Fruit fly (Drosophila melanogaster): ENCODE results near the gene CAH5.
A peak's percentile ranks its signal among the peaks of the same experiment; 100 is the strongest.

The CAH5 gene

dm6 chr3R:31252093-31252962, 10.1 kb upstream of the CAH5 start, which contains the start of the genes qless and mRpL32 (continued):
- peak; percentile 74 for TF ChIP-seq CG18262 (tag; optimal IDR thresholded peaks at IDR 0.05)
- TF ChIP-seq CG13123 (GFP tag; optimal IDR thresholded peaks at IDR 0.05): no peak
- TF ChIP-seq odd (GFP tag; optimal IDR thresholded peaks at IDR 0.05): peak; percentile 26
- peak; percentile 15 for TF ChIP-seq BtbVII (GFP tag; optimal IDR thresholded peaks at IDR 0.05)
- peak; percentile 27 for TF ChIP-seq CG17385 (GFP tag; optimal IDR thresholded peaks at IDR 0.05)
- TF ChIP-seq Ptx1 (GFP tag; IDR thresholded peaks at IDR 0.05): peak; percentile 86
- TF ChIP-seq CG2678 (tag; optimal IDR thresholded peaks at IDR 0.05): no peak
- peak; percentile 37 for TF ChIP-seq Hsf (GFP tag; optimal IDR thresholded peaks at IDR 0.05)
- no peak for TF ChIP-seq Dfd (GFP tag; optimal IDR thresholded peaks at IDR 0.05)
- TF ChIP-seq CG8765 (GFP tag; IDR thresholded peaks at IDR 0.05): peak; percentile 69
- TF ChIP-seq zfh1 (GFP tag; IDR thresholded peaks at IDR 0.05): peak; percentile 90
- peak; percentile 74; the same call in 2 of the 3 replicates for TF ChIP-seq CG34224 (GFP tag; IDR thresholded peaks at IDR 0.05; ENCODE audit: partially characterized antibody)
- TF ChIP-seq CG10565 (GFP tag; optimal IDR thresholded peaks at IDR 0.05): peak; percentile 20
- TF ChIP-seq CoRest (tag; optimal IDR thresholded peaks at IDR 0.05): peak; percentile 20
- peak; percentile 11 for TF ChIP-seq da (GFP tag; optimal IDR thresholded peaks at IDR 0.05)
- peak; percentile 35 for TF ChIP-seq dm (GFP tag; optimal IDR thresholded peaks at IDR 0.05)
- TF ChIP-seq CG11696 (GFP tag; IDR thresholded peaks at IDR 0.05): peak; percentile 50; the same call in 1 of the 2 replicates
- TF ChIP-seq CG3726 (GFP tag; IDR thresholded peaks at IDR 0.05): peak; percentile 71; the same call in 1 of the 3 replicates
- peak; percentile 89 for TF ChIP-seq Dad (GFP tag; optimal IDR thresholded peaks at IDR 0.05)
- TF ChIP-seq ase (GFP tag; IDR thresholded peaks at IDR 0.05): peak; percentile 77
- peak; percentile 52; the same call in 1 of the 2 replicates for TF ChIP-seq cas (GFP tag; IDR thresholded peaks at IDR 0.05)
- TF ChIP-seq Adf1 (GFP tag; IDR thresholded peaks at IDR 0.05): no peak
- peak; percentile 39; the same call in 1 of the 2 replicates for TF ChIP-seq Nf-YA (GFP tag; IDR thresholded peaks at IDR 0.05)
- TF ChIP-seq kay (GFP tag; optimal IDR thresholded peaks at IDR 0.05): peak; percentile 71
- peak; percentile 64 for TF ChIP-seq Six4 (GFP tag; optimal IDR thresholded peaks at IDR 0.05)
- TF ChIP-seq Dip3 (GFP tag; optimal IDR thresholded peaks at IDR 0.05): peak; percentile 19
- TF ChIP-seq sr (GFP tag; IDR thresholded peaks at IDR 0.05): peak; percentile 31; the same call in 1 of the 3 replicates
- TF ChIP-seq inv (GFP tag; IDR thresholded peaks at IDR 0.05; ENCODE audit: partially characterized antibody): peak; percentile 30; the same call in 1 of the 2 replicates
- TF ChIP-seq row (GFP tag; IDR thresholded peaks at IDR 0.05): peak; percentile 75
- no peak for TF ChIP-seq pfk (GFP tag; optimal IDR thresholded peaks at IDR 0.05)
- TF ChIP-seq Vsx1 (GFP tag; optimal IDR thresholded peaks at IDR 0.05): no peak
- peak; percentile 82 for TF ChIP-seq CG11247 (GFP tag; IDR thresholded peaks at IDR 0.05)
- peak; percentile 85 for TF ChIP-seq CG2712 (tag; optimal IDR thresholded peaks at IDR 0.05)
- TF ChIP-seq Blimp-1 (GFP tag; optimal IDR thresholded peaks at IDR 0.05): peak; percentile 55
- TF ChIP-seq Sin3A (optimal IDR thresholded peaks at IDR 0.05): peak; percentile 64
- TF ChIP-seq Ets65A (GFP tag): peak; percentile 95
- TF ChIP-seq CG18764 (GFP tag; optimal IDR thresholded peaks at IDR 0.05): peak; percentile 79
- TF ChIP-seq CG4404 (GFP tag; IDR thresholded peaks at IDR 0.05): peak; percentile 74
- peak; percentile 43; the same call in 1 of the 2 replicates for TF ChIP-seq Atf6 (GFP tag; IDR thresholded peaks at IDR 0.05)
- TF ChIP-seq CG7372 (GFP tag; IDR thresholded peaks at IDR 0.05): peak; percentile 79
- peak; percentile 7 for TF ChIP-seq HmgZ (tag; optimal IDR thresholded peaks at IDR 0.05)
- peak; percentile 40 for TF ChIP-seq YL-1 (GFP tag; optimal IDR thresholded peaks at IDR 0.05)
- no peak for TF ChIP-seq tio (GFP tag; optimal IDR thresholded peaks at IDR 0.05)
- TF ChIP-seq Rfx (GFP tag; IDR thresholded peaks at IDR 0.05): peak; percentile 81; the same call in 1 of the 2 replicates
- TF ChIP-seq GATAe (GFP tag; conservative IDR thresholded peaks at IDR 0.05): peak; percentile 61
- peak; percentile 89 for TF ChIP-seq vvl (GFP tag; IDR thresholded peaks at IDR 0.05)
- TF ChIP-seq bab2 (GFP tag; optimal IDR thresholded peaks at IDR 0.05): peak; percentile 71
- TF ChIP-seq jumu (GFP tag; optimal IDR thresholded peaks at IDR 0.05): peak; percentile 83
- TF ChIP-seq ewg (GFP tag; optimal IDR thresholded peaks at IDR 0.05): peak; percentile 19
- peak; percentile 60 for TF ChIP-seq ERR (GFP tag; optimal IDR thresholded peaks at IDR 0.05)
